Fruit fly (Drosophila melanogaster) whole organism, embryonic: ENCODE results near the gene CG14664.
A peak's percentile ranks its signal among the peaks of the same experiment; 100 is the strongest.

Experiments
- Adf1 ChIP-seq: fragments of 200-800 bp; sonication (Bioruptor generic); IDR thresholded peaks from 2 replicates; pipeline ENCODE4 v1.3.6; 2022; ENCODE audit warnings: missing biosample characterization, missing genetic modification characterization
- B-H1 ChIP-seq: fragments of 200-800 bp; sonication (Bioruptor generic); IDR thresholded peaks from 3 replicates; pipeline ENCODE4 v1.3.6; 2022; ENCODE audit warnings: missing biosample characterization, missing genetic modification characterization
- Blimp-1 ChIP-seq: fragments of 200-800 bp; sonication (Bioruptor generic); optimal IDR thresholded peaks from 3 replicates; lab custom pipeline; 2018; ENCODE audit warnings: missing biosample characterization, missing genetic modification characterization, mild to moderate bottlenecking, moderate library complexity, missing genetic modification reagents
- CG10274 ChIP-seq: fragments of 200-800 bp; sonication (Bioruptor generic); optimal IDR thresholded peaks from 3 replicates; lab custom pipeline; 2017; ENCODE audit warnings: missing biosample characterization, mild to moderate bottlenecking, missing genetic modification characterization
- CG10431 ChIP-seq: fragments of 200-800 bp; sonication (Bioruptor generic); optimal IDR thresholded peaks from 3 replicates; lab custom pipeline; 2018; ENCODE audit warnings: missing biosample characterization, mild to moderate bottlenecking, missing genetic modification characterization
- CG10462 ChIP-seq: fragments of 200-800 bp; sonication (Bioruptor generic); optimal IDR thresholded peaks from 2 replicates; lab custom pipeline; 2016; ENCODE audit warnings: missing biosample characterization, missing genetic modification characterization
- CG10565 ChIP-seq: fragments of 200-800 bp; sonication (Bioruptor generic); optimal IDR thresholded peaks from 3 replicates; lab custom pipeline; 2016; ENCODE audit warnings: missing biosample characterization, mild to moderate bottlenecking, missing genetic modification characterization
- CG10654 ChIP-seq: fragments of 200-800 bp; sonication (Bioruptor generic); optimal IDR thresholded peaks from 2 replicates; lab custom pipeline; 2016; ENCODE audit warnings: missing biosample characterization, missing genetic modification characterization
- CG10979 ChIP-seq: fragments of 200-800 bp; sonication (Bioruptor generic); optimal IDR thresholded peaks from 2 replicates; lab custom pipeline; 2018; ENCODE audit warnings: missing biosample characterization, mild to moderate bottlenecking, missing genetic modification characterization, moderate library complexity
- CG12104 ChIP-seq: fragments of 200-800 bp; sonication (Bioruptor generic); optimal IDR thresholded peaks from 3 replicates; lab custom pipeline; 2016; ENCODE audit warnings: missing biosample characterization, missing genetic modification characterization
- CG13123 ChIP-seq: fragments of 200-800 bp; sonication (Bioruptor generic); optimal IDR thresholded peaks from 2 replicates; lab custom pipeline; 2016; ENCODE audit warnings: missing biosample characterization, missing genetic modification characterization
- CG16779 ChIP-seq: fragments of 200-800 bp; sonication (Bioruptor generic); IDR thresholded peaks from 2 replicates; pipeline ENCODE4 v1.3.6; 2022; ENCODE audit warnings: missing biosample characterization, missing genetic modification characterization
- CG18476 ChIP-seq: fragments of 200-800 bp; sonication (Bioruptor generic); optimal IDR thresholded peaks from 2 replicates; lab custom pipeline; 2016; ENCODE audit warnings: missing biosample characterization, mild to moderate bottlenecking, missing genetic modification characterization
- CG2116 ChIP-seq: fragments of 200-800 bp; sonication (Bioruptor generic); optimal IDR thresholded peaks from 3 replicates; lab custom pipeline; 2018; ENCODE audit warnings: missing biosample characterization, mild to moderate bottlenecking, missing genetic modification characterization
- CG3407 ChIP-seq: fragments of 200-800 bp; sonication (Bioruptor generic); optimal IDR thresholded peaks from 2 replicates; lab custom pipeline; 2018; ENCODE audit warnings: missing biosample characterization, mild to moderate bottlenecking, missing genetic modification characterization
- CG5180 ChIP-seq: fragments of 200-800 bp; sonication (Bioruptor generic); optimal IDR thresholded peaks from 3 replicates; lab custom pipeline; 2017; ENCODE audit warnings: missing biosample characterization, missing genetic modification characterization, mild to moderate bottlenecking, moderate library complexity, missing genetic modification reagents
- CG6654 ChIP-seq: fragments of 200-800 bp; sonication (Bioruptor generic); optimal IDR thresholded peaks from 2 replicates; lab custom pipeline; 2017; ENCODE audit warnings: missing biosample characterization, mild to moderate bottlenecking, missing genetic modification characterization
- CG6765 ChIP-seq: fragments of 200-800 bp; sonication (Bioruptor generic); optimal IDR thresholded peaks from 3 replicates; lab custom pipeline; 2017; ENCODE audit warnings: missing biosample characterization, mild to moderate bottlenecking, missing genetic modification characterization
- Dip3 ChIP-seq: fragments of 200-800 bp; sonication (Bioruptor generic); optimal IDR thresholded peaks from 3 replicates; lab custom pipeline; 2016; ENCODE audit warnings: missing biosample characterization, missing genetic modification characterization
- Doc2 ChIP-seq: fragments of 200-800 bp; sonication (Bioruptor generic); IDR thresholded peaks from 2 replicates; pipeline ENCODE4 v1.3.6; 2022; ENCODE audit warnings: missing biosample characterization, missing genetic modification characterization
- NFAT ChIP-seq: fragments of 200-800 bp; sonication (Bioruptor generic); IDR thresholded peaks from 2 replicates; pipeline ENCODE4 v1.3.6; 2022; ENCODE audit warnings: missing biosample characterization, missing genetic modification characterization
- Nf-YA ChIP-seq: fragments of 200-800 bp; sonication (Bioruptor generic); IDR thresholded peaks from 2 replicates; pipeline ENCODE4 v1.3.6; 2022; ENCODE audit warnings: missing biosample characterization, missing genetic modification characterization
- Nf-YC ChIP-seq: fragments of 200-800 bp; optimal IDR thresholded peaks from 3 replicates; lab custom pipeline; 2019; ENCODE audit warnings: missing biosample characterization, mild to moderate bottlenecking, missing genetic modification characterization, moderate library complexity
- Opbp ChIP-seq: fragments of 200-800 bp; sonication (Bioruptor generic); IDR thresholded peaks from 3 replicates; pipeline ENCODE4 v1.3.6; 2022; ENCODE audit warnings: missing biosample characterization, missing genetic modification characterization; ENCODE audit not compliant: partially characterized antibody
- Poxn ChIP-seq: fragments of 200-800 bp; sonication (Bioruptor generic); IDR thresholded peaks from 2 replicates; pipeline ENCODE4 v1.3.6; 2022; ENCODE audit warnings: missing biosample characterization, missing genetic modification characterization
- Ssrp ChIP-seq: fragments of 200-800 bp; sonication (Bioruptor generic); optimal IDR thresholded peaks from 2 replicates; lab custom pipeline; 2018; ENCODE audit warnings: missing biosample characterization, mild to moderate bottlenecking, missing genetic modification characterization, moderate library complexity
- TFAM ChIP-seq: fragments of 200-800 bp; sonication (Bioruptor generic); optimal IDR thresholded peaks from 2 replicates; lab custom pipeline; 2017; ENCODE audit warnings: missing biosample characterization, missing genetic modification characterization, inconsistent platforms
- ac ChIP-seq: fragments of 200-800 bp; sonication (Bioruptor generic); optimal IDR thresholded peaks from 3 replicates; lab custom pipeline; 2017; ENCODE audit warnings: missing biosample characterization, mild to moderate bottlenecking, missing genetic modification characterization
- aop ChIP-seq: fragments of 200-800 bp; sonication (Bioruptor generic); IDR thresholded peaks from 2 replicates; pipeline ENCODE4 v1.3.6; 2022; ENCODE audit warnings: missing biosample characterization, missing genetic modification characterization
- cg ChIP-seq: fragments of 200-800 bp; sonication (Bioruptor generic); optimal IDR thresholded peaks from 3 replicates; lab custom pipeline; 2019; ENCODE audit warnings: missing biosample characterization, mild to moderate bottlenecking, missing genetic modification characterization, moderate library complexity
- chm ChIP-seq: fragments of 200-800 bp; sonication (Bioruptor generic); IDR thresholded peaks from 2 replicates; pipeline ENCODE4 v1.3.6; 2022; ENCODE audit warnings: missing biosample characterization, missing genetic modification characterization
- dmrt99B ChIP-seq: fragments of 200-800 bp; sonication (Bioruptor generic); optimal IDR thresholded peaks from 2 replicates; lab custom pipeline; 2018; ENCODE audit warnings: missing biosample characterization, mild to moderate bottlenecking, missing genetic modification characterization, moderate library complexity
- en ChIP-seq: fragments of 200-800 bp; sonication (Bioruptor generic); optimal IDR thresholded peaks from 2 replicates; lab custom pipeline; 2016; ENCODE audit warnings: missing biosample characterization, missing genetic modification characterization
- ftz-f1 ChIP-seq: fragments of 200-800 bp; sonication (Bioruptor generic); optimal IDR thresholded peaks from 2 replicates; lab custom pipeline; 2016; ENCODE audit warnings: missing biosample characterization, missing genetic modification characterization
- gcm ChIP-seq: fragments of 200-800 bp; sonication (Bioruptor generic); optimal IDR thresholded peaks from 2 replicates; lab custom pipeline; 2019; ENCODE audit warnings: missing biosample characterization, mild to moderate bottlenecking, missing genetic modification characterization, moderate library complexity
- gcm2 ChIP-seq: fragments of 200-800 bp; sonication (Bioruptor generic); optimal IDR thresholded peaks from 2 replicates; lab custom pipeline; 2016; ENCODE audit warnings: missing biosample characterization, missing genetic modification characterization
- grau ChIP-seq: fragments of 200-800 bp; optimal IDR thresholded peaks from 3 replicates; lab custom pipeline; 2019; ENCODE audit warnings: missing biosample characterization, mild to moderate bottlenecking, missing genetic modification characterization, moderate library complexity
- grn ChIP-seq: fragments of 200-800 bp; sonication (Bioruptor generic); optimal IDR thresholded peaks from 3 replicates; lab custom pipeline; 2017; ENCODE audit warnings: missing biosample characterization, missing genetic modification characterization
- hbn ChIP-seq: fragments of 200-800 bp; sonication (Bioruptor generic); IDR thresholded peaks from 2 replicates; pipeline ENCODE4 v1.3.6; 2022; ENCODE audit warnings: missing biosample characterization, missing genetic modification characterization; ENCODE audit not compliant: partially characterized antibody
- jing ChIP-seq: fragments of 200-800 bp; sonication (Bioruptor generic); optimal IDR thresholded peaks from 2 replicates; lab custom pipeline; 2018; ENCODE audit warnings: missing biosample characterization, mild to moderate bottlenecking, missing genetic modification characterization
- lov ChIP-seq, 2 experiments: fragments of 200-800 bp in 1 of 2; fragments of >200 bp in 1 of 2; sonication (Bioruptor generic) in 1 of 2; IDR thresholded peaks in 1 of 2; optimal IDR thresholded peaks in 1 of 2; 2 replicates in 1 of 2; 3 replicates in 1 of 2; pipeline versions ENCODE4 v1.3.6 to Lab custom; 2017 to 2022; ENCODE audit warnings: missing biosample characterization in 1 of 2, missing genetic modification characterization in 1 of 2
- pan ChIP-seq, 4 experiments: fragments of >200 bp in 3 of 4; fragments of 200-800 bp in 1 of 4; sonication (Bioruptor generic) in 1 of 4; optimal IDR thresholded peaks in 3 of 4; IDR thresholded peaks in 1 of 4; 2 replicates each; pipeline versions ENCODE4 v1.3.6 to Lab custom; 2017 to 2022; ENCODE audit warnings: missing biosample characterization in 2 of 4, missing genetic modification characterization in 2 of 4, mixed read lengths in 1 of 4
- pfk ChIP-seq: fragments of 200-800 bp; sonication (Bioruptor generic); optimal IDR thresholded peaks from 2 replicates; lab custom pipeline; 2018; ENCODE audit warnings: missing biosample characterization, mild to moderate bottlenecking, missing genetic modification characterization, moderate library complexity
- slou ChIP-seq: fragments of 200-800 bp; sonication (Bioruptor generic); optimal IDR thresholded peaks from 3 replicates; lab custom pipeline; 2016; ENCODE audit warnings: missing biosample characterization, missing genetic modification characterization
- sna ChIP-seq: fragments of 200-800 bp; sonication (Bioruptor generic); IDR thresholded peaks from 2 replicates; pipeline ENCODE4 v1.3.6; 2022; ENCODE audit warnings: missing biosample characterization, missing genetic modification characterization; ENCODE audit not compliant: partially characterized antibody
- tna ChIP-seq: fragments of 200-800 bp; sonication (Bioruptor generic); IDR thresholded peaks from 2 replicates; pipeline ENCODE4 v1.3.6; 2022; ENCODE audit warnings: missing biosample characterization, missing genetic modification characterization; ENCODE audit not compliant: partially characterized antibody
- tup ChIP-seq: fragments of 200-800 bp; sonication (Bioruptor generic); optimal IDR thresholded peaks from 2 replicates; lab custom pipeline; 2016; ENCODE audit warnings: missing biosample characterization, mild to moderate bottlenecking, missing genetic modification characterization, moderate library complexity
- unpg ChIP-seq: fragments of 200-800 bp; sonication (Bioruptor generic); optimal IDR thresholded peaks from 3 replicates; lab custom pipeline; 2018; ENCODE audit warnings: missing biosample characterization, mild to moderate bottlenecking, missing genetic modification characterization, moderate library complexity
- z ChIP-seq: fragments of 200-800 bp; sonication (Bioruptor generic); IDR thresholded peaks from 3 replicates; pipeline ENCODE4 v1.3.6; 2022; ENCODE audit warnings: missing biosample characterization, missing genetic modification characterization
- zen2 ChIP-seq: fragments of 200-800 bp; sonication (Bioruptor generic); IDR thresholded peaks from 3 replicates; pipeline ENCODE4 v1.3.6; 2022; ENCODE audit warnings: missing biosample characterization, missing genetic modification characterization; ENCODE audit not compliant: partially characterized antibody

Gene CG14664

DNA sequence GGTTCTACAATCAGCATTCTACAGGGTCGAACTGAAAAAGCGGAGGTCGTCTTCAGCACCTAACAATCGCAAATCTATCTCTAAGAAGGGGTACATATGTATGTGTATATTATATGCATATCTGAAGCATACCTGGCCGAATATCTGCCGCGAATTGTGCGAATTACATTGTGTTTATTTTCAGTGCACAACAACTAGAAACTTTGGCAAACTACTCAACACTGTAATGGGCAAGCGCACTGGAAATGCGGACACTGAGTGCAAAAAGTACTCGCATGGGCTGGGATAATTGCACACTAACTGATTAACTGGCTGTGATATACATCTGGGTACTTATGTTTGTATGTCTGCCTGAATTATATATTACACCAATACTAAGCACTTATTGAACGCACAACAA is 46.9 kb downstream of the CG14664 start (continued):
- TF ChIP-seq TFAM (no peak), grau (no peak), CG13123 (GFP tag; lab: Kevin White, UChicago) (no peak), ac (GFP tag; lab: Kevin White, UChicago) (no peak), CG6654 (GFP tag; lab: Kevin White, UChicago) (no peak), tup (no peak), CG16779 (GFP tag; lab: Robert Waterston, UW) (no peak), tna (GFP tag; lab: Robert Waterston, UW) (no peak), CG10431 (GFP tag; lab: Kevin White, UChicago) (no peak), Adf1 (GFP tag; lab: Robert Waterston, UW) (no peak), en (GFP tag; lab: Kevin White, UChicago) (no peak), gcm (GFP tag; lab: Kevin White, UChicago) (no peak), CG10565 (GFP tag; lab: Kevin White, UChicago) (no peak), grn (GFP tag; lab: Kevin White, UChicago) (no peak), CG12104 (no peak), Opbp (GFP tag; lab: Robert Waterston, UW) (no peak), jing (GFP tag; lab: Kevin White, UChicago) (no peak), CG10654 (GFP tag; lab: Kevin White, UChicago) (no peak), zen2 (GFP tag; lab: Robert Waterston, UW) (no peak), Blimp-1 (GFP tag; lab: Kevin White, UChicago) (no peak), lov (optimal IDR thresholded peaks at IDR 0.05; lab: Kevin White, UChicago) (no peak), lov (GFP tag; IDR thresholded peaks at IDR 0.05; lab: Robert Waterston, UW) (no peak), CG2116 (GFP tag; lab: Kevin White, UChicago) (no peak), CG5180 (no peak), sna (GFP tag; lab: Robert Waterston, UW) (no peak), CG18476 (GFP tag; lab: Kevin White, UChicago) (no peak), B-H1 (no peak), unpg (GFP tag; lab: Kevin White, UChicago) (no peak), cg (GFP tag; lab: Kevin White, UChicago) (no peak), Nf-YC (tag; lab: Kevin White, UChicago) (peak; percentile 4), Doc2 (GFP tag; lab: Robert Waterston, UW) (no peak), CG10462 (GFP tag; lab: Kevin White, UChicago) (no peak), hbn (no peak), CG6765 (GFP tag; lab: Kevin White, UChicago) (no peak), Nf-YA (GFP tag; lab: Robert Waterston, UW) (no peak), CG10979 (peak; percentile 23), aop (no peak), dmrt99B (tag; lab: Kevin White, UChicago) (no peak), Ssrp (no peak), pfk (no peak), Poxn (no peak), chm (GFP tag; lab: Robert Waterston, UW) (no peak), pan (optimal IDR thresholded peaks at IDR 0.05; lab: Kevin White, UChicago) (no peak), pan (GFP tag; optimal IDR thresholded peaks at IDR 0.05 in 1 of 2, IDR thresholded peaks at IDR 0.05 in 1 of 2) (no peak), NFAT (GFP tag; lab: Robert Waterston, UW) (no peak), slou (GFP tag; lab: Kevin White, UChicago) (no peak), Dip3 (GFP tag; lab: Kevin White, UChicago) (no peak), z (GFP tag; lab: Robert Waterston, UW) (no peak), CG10274 (no peak), gcm2 (no peak), CG3407 (GFP tag; lab: Kevin White, UChicago) (no peak), ftz-f1 (GFP tag; lab: Kevin White, UChicago) (no peak)
